Worm (Caenorhabditis elegans): ENCODE data around the gene clec-261.
"Not testable (repeated sequence)": the region's sequence is repeated elsewhere in the genome, so short reads cannot be mapped to it uniquely, and the experiment has no call there.

clec-261 gene

DNA sequence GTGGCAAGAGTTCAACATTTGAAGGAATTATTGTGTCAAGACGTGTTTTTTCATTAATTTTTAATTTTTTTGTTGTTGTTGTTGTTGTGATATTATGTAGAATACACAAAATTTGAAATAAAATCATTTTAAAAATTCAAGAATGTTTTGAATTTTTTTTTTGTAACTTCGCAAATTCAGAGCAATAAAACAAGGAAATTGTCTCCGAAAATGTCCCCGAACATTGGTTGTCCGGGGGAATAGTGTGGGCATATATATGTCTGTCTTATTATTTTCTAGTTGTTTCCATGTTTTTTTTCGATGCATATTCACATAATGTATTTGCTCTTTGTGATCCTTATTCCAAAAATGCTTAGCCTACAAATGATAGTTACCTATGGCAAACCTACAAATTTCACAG is 17.2 kb upstream of the clec-261 start, which contains the start of gene clec-262:
Gene clec-262 (plus strand): TSS at position 301 of the 400 bp plus-strand sequence.
- TF ChIP-seq fax-1 (tag; optimal IDR thresholded peaks at IDR 0.05) = no peak
- TF ChIP-seq sox-2 (GFP tag; IDR thresholded peaks at IDR 0.05) = no peak
- TF ChIP-seq nfya-1 (tag; optimal IDR thresholded peaks at IDR 0.05) = no peak
- no peak for TF ChIP-seq unc-55 (GFP tag; optimal IDR thresholded peaks at IDR 0.05)
- no peak for TF ChIP-seq ceh-6 (GFP tag; optimal IDR thresholded peaks at IDR 0.05)
- no peak for TF ChIP-seq ceh-19 (GFP tag; optimal IDR thresholded peaks at IDR 0.05)
- TF ChIP-seq ztf-16 (tag; optimal IDR thresholded peaks at IDR 0.05) = no peak
- TF ChIP-seq pat-9 (tag; optimal IDR thresholded peaks at IDR 0.05) = no peak
- no peak for TF ChIP-seq Y22D7AL.16 (tag; optimal IDR thresholded peaks at IDR 0.05)
- no peak for TF ChIP-seq hlh-13 (GFP tag; optimal IDR thresholded peaks at IDR 0.05)
- TF ChIP-seq hlh-6 (tag; optimal IDR thresholded peaks at IDR 0.05) = no peak
- TF ChIP-seq sdc-2 (tag; optimal IDR thresholded peaks at IDR 0.05) = no peak
- no peak for TF ChIP-seq ceh-9 (tag; optimal IDR thresholded peaks at IDR 0.05)
- TF ChIP-seq C08G9.2 (tag; optimal IDR thresholded peaks at IDR 0.05) = no peak
- TF ChIP-seq dve-1 (tag; optimal IDR thresholded peaks at IDR 0.05) = no peak

DNA sequence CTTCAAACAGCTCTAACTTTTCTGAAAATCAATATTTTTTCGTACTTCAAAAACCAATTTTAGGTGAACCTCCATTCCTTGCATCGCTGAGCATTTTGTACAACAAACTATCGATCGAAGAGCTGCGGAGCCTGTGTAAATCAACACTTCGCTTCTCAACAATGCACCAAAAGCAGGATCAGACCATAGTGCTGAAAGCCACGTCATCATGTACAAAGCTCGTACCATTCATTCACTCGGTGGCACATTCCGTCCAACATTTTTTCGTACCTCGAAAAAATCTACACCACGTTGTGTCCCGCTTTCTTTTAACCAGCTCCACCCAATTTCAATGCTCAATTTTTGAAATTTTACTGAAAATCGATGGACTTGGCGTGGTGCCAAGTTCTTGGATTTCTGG is 16.3 kb upstream of the clec-261 start, which contains the start of gene ZC15.10:
Gene ZC15.10 (plus strand): TSS at position 162 of the 400 bp plus-strand sequence.
- TF ChIP-seq sox-4 (tag; optimal IDR thresholded peaks at IDR 0.05) (no peak), unc-3 (GFP tag; conservative IDR thresholded peaks at IDR 0.05) (no peak), unc-3 (tag; optimal IDR thresholded peaks at IDR 0.05) (no peak), dve-1 (tag; optimal IDR thresholded peaks at IDR 0.05) (no peak), fax-1 (tag; optimal IDR thresholded peaks at IDR 0.05) (no peak), ceh-48 (tag; optimal IDR thresholded peaks at IDR 0.05) (no peak), sox-2 (GFP tag; IDR thresholded peaks at IDR 0.05) (no peak), ceh-45 (GFP tag; IDR thresholded peaks at IDR 0.05) (no peak), syd-9 (tag; optimal IDR thresholded peaks at IDR 0.05) (no peak), ceh-30 (tag; optimal IDR thresholded peaks at IDR 0.05) (no peak), ztf-16 (tag; optimal IDR thresholded peaks at IDR 0.05) (no peak), pag-3 (tag; optimal IDR thresholded peaks at IDR 0.05; ENCODE audit: borderline replicate concordance) (no peak), pha-2 (tag; optimal IDR thresholded peaks at IDR 0.05) (no peak), ceh-19 (GFP tag; optimal IDR thresholded peaks at IDR 0.05) (no peak), rnt-1 (tag; optimal IDR thresholded peaks at IDR 0.05) (no peak), ceh-31 (tag; optimal IDR thresholded peaks at IDR 0.05) (no peak), elt-4 (tag; optimal IDR thresholded peaks at IDR 0.05) (no peak), nfya-1 (tag; optimal IDR thresholded peaks at IDR 0.05) (no peak)

- TF ChIP-seq ahr-1 (tag; optimal IDR thresholded peaks at IDR 0.05) (no peak), ceh-2 (tag; optimal IDR thresholded peaks at IDR 0.05) (no peak), pqm-1 (tag; optimal IDR thresholded peaks at IDR 0.05) (no peak), unc-55 (GFP tag; optimal IDR thresholded peaks at IDR 0.05) (no peak), elt-2 (tag; optimal IDR thresholded peaks at IDR 0.05) (no peak), ceh-19 (GFP tag; optimal IDR thresholded peaks at IDR 0.05) (no peak), ceh-30 (tag; optimal IDR thresholded peaks at IDR 0.05) (no peak), hlh-8 (tag; optimal IDR thresholded peaks at IDR 0.05) (no peak)
Observed at ce11 chrV:20305803-20306202, 11.5 kb upstream of the clec-261 start, which contains the start of gene ZC15.1. Gene ZC15.1 (plus strand): TSS chrV:20306103.

- not testable (repeated sequence) for TF ChIP-seq tbx-2 (tag; optimal IDR thresholded peaks at IDR 0.05); hlh-13 (GFP tag; optimal IDR thresholded peaks at IDR 0.05); ceh-24 (tag; optimal IDR thresholded peaks at IDR 0.05)
Observed at ce11 chrV:20303288-20303687, 9.0 kb upstream of the clec-261 start, which contains the start of gene ZC15.3. Gene ZC15.3 (plus strand): TSS chrV:20303588.

DNA sequence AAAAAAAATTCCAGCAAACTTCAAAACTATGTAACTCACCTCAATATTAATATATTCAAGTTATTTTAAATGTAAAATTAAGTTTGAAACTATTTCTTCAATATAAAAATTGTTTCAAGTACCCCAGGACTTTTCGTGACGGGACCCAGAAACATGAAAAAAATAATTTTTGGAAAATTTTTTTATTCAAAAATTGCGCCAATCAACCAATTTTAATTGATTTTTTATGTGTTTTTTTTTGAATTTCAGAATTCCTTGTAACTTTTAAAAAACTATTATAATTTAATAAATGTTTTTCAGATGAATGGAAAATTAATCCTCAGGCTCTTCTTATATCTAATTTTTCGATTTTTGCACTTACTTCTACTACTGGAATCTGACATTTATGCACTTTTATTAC is 3.4 kb upstream of the clec-261 start, which contains the start of gene ZC15.5:
Gene ZC15.5 (plus strand): TSS at position 301 of the 400 bp plus-strand sequence.
- TF ChIP-seq hlh-13 (GFP tag; optimal IDR thresholded peaks at IDR 0.05) (no peak), zip-5 (tag; optimal IDR thresholded peaks at IDR 0.05) (no peak), madf-2 (tag; optimal IDR thresholded peaks at IDR 0.05) (no peak), eyg-1 (tag; optimal IDR thresholded peaks at IDR 0.05) (no peak), K09A11.1 (tag; optimal IDR thresholded peaks at IDR 0.05; ENCODE audit: insufficient read depth) (no peak), ceh-48 (tag; optimal IDR thresholded peaks at IDR 0.05) (no peak), F13H6.1 (tag; optimal IDR thresholded peaks at IDR 0.05) (no peak), sox-2 (GFP tag; IDR thresholded peaks at IDR 0.05) (no peak), unc-42 (tag; optimal IDR thresholded peaks at IDR 0.05) (no peak), ets-4 (tag; optimal IDR thresholded peaks at IDR 0.05) (no peak), sox-4 (tag; optimal IDR thresholded peaks at IDR 0.05) (no peak), syd-9 (tag; optimal IDR thresholded peaks at IDR 0.05) (no peak), ttx-3 (tag; optimal IDR thresholded peaks at IDR 0.05) (no peak), che-1 (tag; optimal IDR thresholded peaks at IDR 0.05) (no peak), ceh-19 (GFP tag; optimal IDR thresholded peaks at IDR 0.05) (no peak), elt-4 (tag; optimal IDR thresholded peaks at IDR 0.05) (no peak), mec-3 (tag; optimal IDR thresholded peaks at IDR 0.05; ENCODE audit: borderline replicate concordance) (no peak), rnt-1 (tag; optimal IDR thresholded peaks at IDR 0.05) (no peak)

Data from whole organism, late embryonic.